Fruit fly (Drosophila melanogaster) whole organism, embryonic: ENCODE results near the gene dtn.

Experiments
- Abd-B ChIP-seq: fragments of 200-800 bp; sonication (Bioruptor generic); optimal IDR thresholded peaks from 2 replicates; lab custom pipeline; 2018; ENCODE audit warnings: missing biosample characterization, mild to moderate bottlenecking, missing genetic modification characterization, moderate library complexity
- Aef1 ChIP-seq: fragments of 200-800 bp; sonication (Bioruptor generic); IDR thresholded peaks from 3 replicates; pipeline ENCODE4 v1.3.6; 2022; ENCODE audit warnings: missing biosample characterization, missing genetic modification characterization
- B-H1 ChIP-seq: fragments of 200-800 bp; sonication (Bioruptor generic); IDR thresholded peaks from 3 replicates; pipeline ENCODE4 v1.3.6; 2022; ENCODE audit warnings: missing biosample characterization, missing genetic modification characterization
- CG10543 ChIP-seq: fragments of 200-800 bp; sonication (Bioruptor generic); optimal IDR thresholded peaks from 3 replicates; lab custom pipeline; 2017; ENCODE audit warnings: missing biosample characterization, mild to moderate bottlenecking, missing genetic modification characterization, moderate library complexity
- CG10959 ChIP-seq: fragments of 200-800 bp; sonication (Bioruptor generic); IDR thresholded peaks from 2 replicates; pipeline ENCODE4 v1.3.6; 2022; ENCODE audit warnings: missing biosample characterization, missing genetic modification characterization
- CG13296 ChIP-seq: fragments of 200-800 bp; sonication (Bioruptor generic); optimal IDR thresholded peaks from 3 replicates; lab custom pipeline; 2018; ENCODE audit warnings: missing biosample characterization, mild to moderate bottlenecking, missing genetic modification characterization
- CG15269 ChIP-seq: fragments of 200-800 bp; sonication (Bioruptor generic); optimal IDR thresholded peaks from 2 replicates; lab custom pipeline; 2018; ENCODE audit warnings: missing biosample characterization, mild to moderate bottlenecking, missing genetic modification characterization, moderate library complexity
- CG16863 ChIP-seq: fragments of 200-800 bp; sonication (Bioruptor generic); optimal IDR thresholded peaks from 3 replicates; lab custom pipeline; 2016; ENCODE audit warnings: missing biosample characterization, missing genetic modification characterization
- CG18011 ChIP-seq: fragments of 200-800 bp; sonication (Bioruptor generic); optimal IDR thresholded peaks from 2 replicates; lab custom pipeline; 2017; ENCODE audit warnings: missing biosample characterization, missing genetic modification characterization, mild to moderate bottlenecking, moderate library complexity, missing genotype
- CG2120 ChIP-seq: fragments of 200-800 bp; sonication (Bioruptor generic); optimal IDR thresholded peaks from 3 replicates; lab custom pipeline; 2016; ENCODE audit warnings: missing biosample characterization, missing genetic modification characterization
- CG2129 ChIP-seq: fragments of 200-800 bp; sonication (Bioruptor generic); IDR thresholded peaks from 2 replicates; pipeline ENCODE4 v1.3.6; 2022; ENCODE audit warnings: missing biosample characterization, missing genetic modification characterization; ENCODE audit not compliant: partially characterized antibody
- CG31224 ChIP-seq: fragments of 200-800 bp; sonication (Bioruptor generic); IDR thresholded peaks from 2 replicates; pipeline ENCODE4 v1.3.6; 2022; ENCODE audit warnings: missing biosample characterization, missing genetic modification characterization
- CG32532 ChIP-seq: fragments of 200-800 bp; sonication (Bioruptor generic); IDR thresholded peaks from 2 replicates; pipeline ENCODE4 v1.3.6; 2022; ENCODE audit warnings: missing biosample characterization, missing genetic modification characterization
- CG33213 ChIP-seq: fragments of 200-800 bp; sonication (Bioruptor generic); optimal IDR thresholded peaks from 3 replicates; lab custom pipeline; 2016; ENCODE audit warnings: missing biosample characterization, missing genetic modification characterization
- CG6791 ChIP-seq: fragments of 200-800 bp; sonication (Bioruptor generic); IDR thresholded peaks from 3 replicates; pipeline ENCODE4 v1.3.6; 2022; ENCODE audit warnings: missing biosample characterization, missing genetic modification characterization; ENCODE audit not compliant: partially characterized antibody
- CG7786 ChIP-seq: fragments of 200-800 bp; sonication (Bioruptor generic); optimal IDR thresholded peaks from 2 replicates; lab custom pipeline; 2016; ENCODE audit warnings: missing biosample characterization, missing genetic modification characterization
- CG7987 ChIP-seq: fragments of 200-800 bp; sonication (Bioruptor generic); optimal IDR thresholded peaks from 2 replicates; lab custom pipeline; 2018; ENCODE audit warnings: missing biosample characterization, mild to moderate bottlenecking, missing genetic modification characterization, moderate library complexity
- CG8765 ChIP-seq: fragments of 200-800 bp; sonication (Bioruptor generic); IDR thresholded peaks from 2 replicates; pipeline ENCODE4 v1.3.6; 2022; ENCODE audit warnings: missing biosample characterization, missing genetic modification characterization
- CG9215 ChIP-seq: fragments of 200-800 bp; sonication (Bioruptor generic); IDR thresholded peaks from 2 replicates; pipeline ENCODE4 v1.3.6; 2022; ENCODE audit warnings: missing biosample characterization, missing genetic modification characterization
- CG9727 ChIP-seq: fragments of 200-800 bp; sonication (Bioruptor generic); optimal IDR thresholded peaks from 3 replicates; lab custom pipeline; 2017; ENCODE audit warnings: missing biosample characterization, mild to moderate bottlenecking, missing genetic modification characterization
- Dbx ChIP-seq: fragments of 200-800 bp; sonication (Bioruptor generic); IDR thresholded peaks from 3 replicates; pipeline ENCODE4 v1.3.6; 2022; ENCODE audit warnings: missing biosample characterization, missing genetic modification characterization
- Doc2 ChIP-seq: fragments of 200-800 bp; sonication (Bioruptor generic); IDR thresholded peaks from 2 replicates; pipeline ENCODE4 v1.3.6; 2022; ENCODE audit warnings: missing biosample characterization, missing genetic modification characterization
- Doc3 ChIP-seq: fragments of 200-800 bp; sonication (Bioruptor generic); IDR thresholded peaks from 3 replicates; pipeline ENCODE4 v1.3.6; 2022; ENCODE audit warnings: missing biosample characterization, missing genetic modification characterization; ENCODE audit not compliant: partially characterized antibody
- Dref ChIP-seq: fragments of 200-800 bp; sonication (Bioruptor generic); IDR thresholded peaks from 2 replicates; pipeline ENCODE4 v1.3.6; 2022; ENCODE audit warnings: missing biosample characterization, missing genetic modification characterization
- Fer1 ChIP-seq: fragments of 200-800 bp; sonication (Bioruptor generic); optimal IDR thresholded peaks from 2 replicates; lab custom pipeline; 2017; ENCODE audit warnings: missing biosample characterization, mild to moderate bottlenecking, missing genetic modification characterization
- Hr39 ChIP-seq: fragments of >200 bp; optimal IDR thresholded peaks from 2 replicates; lab custom pipeline; 2017
- MTF-1 ChIP-seq: fragments of 200-800 bp; sonication (Bioruptor generic); optimal IDR thresholded peaks from 2 replicates; lab custom pipeline; 2018; ENCODE audit warnings: missing biosample characterization, mild to moderate bottlenecking, missing genetic modification characterization, borderline replicate concordance
- Mad ChIP-seq: fragments of 200-800 bp; sonication (Bioruptor generic); optimal IDR thresholded peaks from 2 replicates; lab custom pipeline; 2016; ENCODE audit warnings: missing biosample characterization, missing genetic modification characterization
- Nf-YC ChIP-seq: fragments of 200-800 bp; optimal IDR thresholded peaks from 3 replicates; lab custom pipeline; 2019; ENCODE audit warnings: missing biosample characterization, mild to moderate bottlenecking, missing genetic modification characterization, moderate library complexity
- NfI ChIP-seq: fragments of 200-800 bp; sonication (Bioruptor generic); optimal IDR thresholded peaks from 3 replicates; lab custom pipeline; 2018; ENCODE audit warnings: missing biosample characterization, mild to moderate bottlenecking, missing genetic modification characterization, moderate library complexity
- Poxn ChIP-seq: fragments of 200-800 bp; sonication (Bioruptor generic); IDR thresholded peaks from 2 replicates; pipeline ENCODE4 v1.3.6; 2022; ENCODE audit warnings: missing biosample characterization, missing genetic modification characterization
- Ravus ChIP-seq: fragments of 200-800 bp; sonication (Bioruptor generic); IDR thresholded peaks from 2 replicates; pipeline ENCODE4 v1.3.6; 2022; ENCODE audit warnings: missing biosample characterization, missing genetic modification characterization
- Sox100B ChIP-seq: fragments of 200-800 bp; sonication (Bioruptor generic); optimal IDR thresholded peaks from 3 replicates; lab custom pipeline; 2018; ENCODE audit warnings: missing biosample characterization, mild to moderate bottlenecking, missing genetic modification characterization
- Sry-δ ChIP-seq: fragments of 200-800 bp; sonication (Bioruptor generic); optimal IDR thresholded peaks from 2 replicates; lab custom pipeline; 2016; ENCODE audit warnings: missing biosample characterization, missing genetic modification characterization
- Tbp ChIP-seq: fragments of >200 bp; optimal IDR thresholded peaks from 2 replicates; lab custom pipeline; 2018; ENCODE audit warnings: missing biosample characterization, missing genetic modification characterization
- ase ChIP-seq: fragments of 200-800 bp; sonication (Bioruptor generic); IDR thresholded peaks from 3 replicates; pipeline ENCODE4 v1.3.6; 2022; ENCODE audit warnings: missing biosample characterization, missing genetic modification characterization
- chinmo ChIP-seq: fragments of 200-800 bp; sonication (Bioruptor generic); IDR thresholded peaks from 4 replicates; pipeline ENCODE4 v1.3.6; 2022; ENCODE audit warnings: missing biosample characterization, missing genetic modification characterization; ENCODE audit not compliant: partially characterized antibody
- dati ChIP-seq: fragments of 200-800 bp; sonication (Bioruptor generic); IDR thresholded peaks from 2 replicates; pipeline ENCODE4 v1.3.6; 2022; ENCODE audit warnings: missing biosample characterization, missing genetic modification characterization
- dmrt11E ChIP-seq: fragments of 200-800 bp; sonication (Bioruptor generic); optimal IDR thresholded peaks from 3 replicates; lab custom pipeline; 2018; ENCODE audit warnings: missing biosample characterization, mild to moderate bottlenecking, missing genetic modification characterization, moderate library complexity
- en ChIP-seq: fragments of 200-800 bp; sonication (Bioruptor generic); optimal IDR thresholded peaks from 2 replicates; lab custom pipeline; 2016; ENCODE audit warnings: missing biosample characterization, missing genetic modification characterization
- gfzf ChIP-seq: fragments of 200-800 bp; sonication (Bioruptor generic); optimal IDR thresholded peaks from 2 replicates; lab custom pipeline; 2016; ENCODE audit warnings: missing biosample characterization, mild to moderate bottlenecking, missing genetic modification characterization, moderate library complexity
- insv ChIP-seq, 2 experiments: fragments of 200-800 bp; sonication (Bioruptor generic); optimal IDR thresholded peaks; 3 replicates each; lab custom pipeline; 2016 to 2018; ENCODE audit warnings: missing biosample characterization in 2 of 2, missing genetic modification characterization in 2 of 2
- lbe ChIP-seq: fragments of 200-800 bp; sonication (Bioruptor generic); optimal IDR thresholded peaks from 2 replicates; lab custom pipeline; 2016; ENCODE audit warnings: missing biosample characterization, mild to moderate bottlenecking, missing genetic modification characterization
- mirr ChIP-seq: fragments of 200-800 bp; sonication (Bioruptor generic); optimal IDR thresholded peaks from 3 replicates; lab custom pipeline; 2018; ENCODE audit warnings: missing biosample characterization, mild to moderate bottlenecking, missing genetic modification characterization
- otp ChIP-seq: fragments of 200-800 bp; sonication (Bioruptor generic); IDR thresholded peaks from 3 replicates; pipeline ENCODE4, ENCODE4 v1.3.6; 2022; ENCODE audit warnings: missing biosample characterization, missing genetic modification characterization
- p53 ChIP-seq: fragments of 200-800 bp; sonication (Bioruptor generic); optimal IDR thresholded peaks from 2 replicates; lab custom pipeline; 2016; ENCODE audit warnings: missing biosample characterization, missing genetic modification characterization
- pfk ChIP-seq: fragments of 200-800 bp; sonication (Bioruptor generic); optimal IDR thresholded peaks from 2 replicates; lab custom pipeline; 2018; ENCODE audit warnings: missing biosample characterization, mild to moderate bottlenecking, missing genetic modification characterization, moderate library complexity
- ro ChIP-seq: fragments of 200-800 bp; sonication (Bioruptor generic); IDR thresholded peaks from 2 replicates; pipeline ENCODE4 v1.3.6; 2022; ENCODE audit warnings: missing biosample characterization, missing genetic modification characterization
- ssp ChIP-seq: fragments of 200-800 bp; sonication (Bioruptor generic); IDR thresholded peaks from 2 replicates; pipeline ENCODE4 v1.3.6; 2022; ENCODE audit warnings: missing biosample characterization, missing genetic modification characterization
- stwl ChIP-seq: fragments of 200-800 bp; sonication (Bioruptor generic); optimal IDR thresholded peaks from 3 replicates; lab custom pipeline; 2018; ENCODE audit warnings: missing biosample characterization, mild to moderate bottlenecking, missing genetic modification characterization, moderate library complexity

The dtn gene

dm6 chrX:6267187-6267711, 41.8 kb downstream of the dtn start, which contains the start of gene schlank (continued):
- peak; percentile 31 for TF ChIP-seq CG13296
- 0 out of 3 replicates have a peak, but pooled peaks have one; percentile 12 for TF ChIP-seq otp
- TF ChIP-seq ro (GFP tag; lab: Robert Waterston, UW), result no peak
- TF ChIP-seq NfI, result peak; percentile 50
- peak; percentile 22 for TF ChIP-seq Nf-YC (tag; lab: Kevin White, UChicago)
- TF ChIP-seq Dbx (GFP tag; lab: Robert Waterston, UW), result 0 out of 3 replicates have a peak, but pooled peaks have one; percentile 36
- peak; percentile 94 for TF ChIP-seq gfzf (GFP tag; lab: Kevin White, UChicago)
- TF ChIP-seq Fer1 (GFP tag; lab: Kevin White, UChicago), result peak; percentile 10
- TF ChIP-seq CG7786 (GFP tag; lab: Kevin White, UChicago), result peak; percentile 64
- peak in 1 of 2 experiments; percentile 12 for TF ChIP-seq insv (GFP tag; optimal IDR thresholded peaks at IDR 0.05; lab: Kevin White, UChicago)
- TF ChIP-seq Ravus (GFP tag; lab: Robert Waterston, UW), result 0 out of 2 replicates have a peak, but pooled peaks have one; percentile 8
- no peak for TF ChIP-seq CG18011 (GFP tag; lab: Kevin White, UChicago)
- TF ChIP-seq CG8765 (GFP tag; lab: Robert Waterston, UW), result no peak
- peak; percentile 32 for TF ChIP-seq stwl
- peak; percentile 56 for TF ChIP-seq CG31224
- no peak for TF ChIP-seq Tbp (GFP tag; lab: Kevin White, UChicago)
- TF ChIP-seq CG33213, result peak; percentile 37
- no peak for TF ChIP-seq lbe (GFP tag; lab: Kevin White, UChicago)
- TF ChIP-seq Abd-B (GFP tag; lab: Kevin White, UChicago), result peak; percentile 41
- no peak for TF ChIP-seq dati (GFP tag; lab: Robert Waterston, UW)
- TF ChIP-seq CG6791 (GFP tag; lab: Robert Waterston, UW), result no peak
- TF ChIP-seq CG2129 (GFP tag; lab: Robert Waterston, UW), result no peak
- peak; percentile 24; the same call in 1 of the 2 replicates for TF ChIP-seq Dref (GFP tag; lab: Robert Waterston, UW)
- no peak for TF ChIP-seq Poxn (GFP tag; lab: Robert Waterston, UW)
- peak; percentile 30; the same call in 1 of the 3 replicates for TF ChIP-seq Aef1
- TF ChIP-seq CG10543, result peak; percentile 49
- TF ChIP-seq mirr (GFP tag; lab: Kevin White, UChicago), result peak; percentile 30
- TF ChIP-seq Doc2, result no peak
- no peak for TF ChIP-seq en
- TF ChIP-seq CG16863 (GFP tag; lab: Kevin White, UChicago), result peak; percentile 57
- peak; percentile 55 for TF ChIP-seq CG9727 (GFP tag; lab: Kevin White, UChicago)
- TF ChIP-seq CG9215 (GFP tag; lab: Robert Waterston, UW), result peak; percentile 48; the same call in 1 of the 2 replicates
- peak; percentile 70 for TF ChIP-seq CG2120
- no peak for TF ChIP-seq CG7987 (GFP tag; lab: Kevin White, UChicago)
- TF ChIP-seq B-H1 (GFP tag; lab: Robert Waterston, UW), result peak; percentile 37
- TF ChIP-seq CG32532 (GFP tag; lab: Robert Waterston, UW), result peak; percentile 73
- no peak for TF ChIP-seq CG15269 (tag; lab: Kevin White, UChicago)
- peak; percentile 21 for TF ChIP-seq dmrt11E (tag; lab: Kevin White, UChicago)
- TF ChIP-seq MTF-1 (GFP tag; lab: Kevin White, UChicago), result no peak
- TF ChIP-seq pfk (GFP tag; lab: Kevin White, UChicago), result no peak
- no peak for TF ChIP-seq Sox100B (GFP tag; lab: Kevin White, UChicago)
- TF ChIP-seq Doc3 (GFP tag; lab: Robert Waterston, UW), result no peak
- no peak for TF ChIP-seq Hr39 (lab: Kevin White, UChicago)
- no peak for TF ChIP-seq CG10959 (GFP tag; lab: Robert Waterston, UW)
- no peak for TF ChIP-seq Mad
- peak; percentile 14 for TF ChIP-seq p53 (GFP tag; lab: Kevin White, UChicago)
- TF ChIP-seq ase, result peak; percentile 30; the same call in 1 of the 3 replicates
- no peak for TF ChIP-seq chinmo (GFP tag; lab: Robert Waterston, UW)
- peak; percentile 30 for TF ChIP-seq Sry-δ (GFP tag; lab: Kevin White, UChicago)
- TF ChIP-seq ssp (GFP tag; lab: Robert Waterston, UW), result peak; percentile 76
